Fruit fly (Drosophila melanogaster) whole organism, embryonic: ENCODE results near the gene Srr.
A peak's percentile ranks its signal among the peaks of the same experiment; 100 is the strongest.

Experiments used
- Atf6 ChIP-seq: fragments of 200-800 bp; sonication (Bioruptor generic); IDR thresholded peaks from 2 replicates; pipeline ENCODE4 v1.3.6; 2022; ENCODE audit warnings: missing biosample characterization, missing genetic modification characterization
- B-H1 ChIP-seq: fragments of 200-800 bp; sonication (Bioruptor generic); IDR thresholded peaks from 3 replicates; pipeline ENCODE4 v1.3.6; 2022; ENCODE audit warnings: missing biosample characterization, missing genetic modification characterization
- CG1024 ChIP-seq: fragments of 200-800 bp; sonication (Bioruptor generic); IDR thresholded peaks from 2 replicates; pipeline ENCODE4 v1.3.6; 2022; ENCODE audit warnings: missing biosample characterization, missing genetic modification characterization
- CG11085 ChIP-seq: fragments of 200-800 bp; sonication (Bioruptor generic); IDR thresholded peaks from 2 replicates; pipeline ENCODE4 v1.3.6; 2022; ENCODE audit warnings: missing biosample characterization, missing genetic modification characterization
- CG11247 ChIP-seq: fragments of 200-800 bp; sonication (Bioruptor generic); IDR thresholded peaks from 2 replicates; pipeline ENCODE4 v1.3.6; 2022; ENCODE audit warnings: missing biosample characterization, missing genetic modification characterization
- CG12071 ChIP-seq: fragments of 200-800 bp; sonication (Bioruptor generic); optimal IDR thresholded peaks from 3 replicates; lab custom pipeline; 2018; ENCODE audit warnings: missing biosample characterization, mild to moderate bottlenecking, missing genetic modification characterization
- CG13775 ChIP-seq: fragments of 200-800 bp; sonication (Bioruptor generic); optimal IDR thresholded peaks from 3 replicates; lab custom pipeline; 2017; ENCODE audit warnings: missing biosample characterization, mild to moderate bottlenecking, missing genetic modification characterization
- CG14710 ChIP-seq: fragments of 200-800 bp; sonication (Bioruptor generic); optimal IDR thresholded peaks from 3 replicates; lab custom pipeline; 2019; ENCODE audit warnings: missing biosample characterization, mild to moderate bottlenecking, missing genetic modification characterization, moderate library complexity
- CG15479 ChIP-seq: fragments of 200-800 bp; sonication (Bioruptor generic); optimal IDR thresholded peaks from 3 replicates; lab custom pipeline; 2019; ENCODE audit warnings: missing biosample characterization, mild to moderate bottlenecking, missing genetic modification characterization, moderate library complexity
- CG16815 ChIP-seq: fragments of 200-800 bp; sonication (Bioruptor generic); optimal IDR thresholded peaks from 3 replicates; lab custom pipeline; 2017; ENCODE audit warnings: missing biosample characterization, mild to moderate bottlenecking, missing genetic modification characterization
- CG17359 ChIP-seq: fragments of 200-800 bp; sonication (Bioruptor generic); optimal IDR thresholded peaks from 3 replicates; lab custom pipeline; 2018; ENCODE audit warnings: missing biosample characterization, mild to moderate bottlenecking, missing genetic modification characterization, moderate library complexity
- CG1792 ChIP-seq: fragments of 200-800 bp; sonication (Bioruptor generic); optimal IDR thresholded peaks from 2 replicates; lab custom pipeline; 2016; ENCODE audit warnings: missing biosample characterization, missing genetic modification characterization
- CG18476 ChIP-seq: fragments of 200-800 bp; sonication (Bioruptor generic); optimal IDR thresholded peaks from 2 replicates; lab custom pipeline; 2016; ENCODE audit warnings: missing biosample characterization, mild to moderate bottlenecking, missing genetic modification characterization
- CG2712 ChIP-seq: fragments of 200-800 bp; optimal IDR thresholded peaks from 3 replicates; lab custom pipeline; 2019; ENCODE audit warnings: missing biosample characterization, mild to moderate bottlenecking, missing genetic modification characterization, moderate library complexity
- CG2875 ChIP-seq: fragments of 200-800 bp; sonication (Bioruptor generic); optimal IDR thresholded peaks from 2 replicates; lab custom pipeline; 2017; ENCODE audit warnings: missing biosample characterization, mild to moderate bottlenecking, missing genetic modification characterization, missing genetic modification reagents
- CG31224 ChIP-seq: fragments of 200-800 bp; sonication (Bioruptor generic); IDR thresholded peaks from 2 replicates; pipeline ENCODE4 v1.3.6; 2022; ENCODE audit warnings: missing biosample characterization, missing genetic modification characterization
- CG34224 ChIP-seq: fragments of 200-800 bp; sonication (Bioruptor generic); IDR thresholded peaks from 3 replicates; pipeline ENCODE4 v1.3.6; 2022; ENCODE audit warnings: missing biosample characterization, missing genetic modification characterization; ENCODE audit not compliant: partially characterized antibody
- CG4424 ChIP-seq: fragments of 200-800 bp; sonication (Bioruptor generic); optimal IDR thresholded peaks from 3 replicates; lab custom pipeline; 2016; ENCODE audit warnings: missing biosample characterization, missing genetic modification characterization
- CG5245 ChIP-seq: fragments of 200-800 bp; sonication (Bioruptor generic); optimal IDR thresholded peaks from 3 replicates; lab custom pipeline; 2016; ENCODE audit warnings: missing biosample characterization, missing genetic modification characterization
- CG7963 ChIP-seq: fragments of 200-800 bp; sonication (Bioruptor generic); IDR thresholded peaks from 3 replicates; pipeline ENCODE4 v1.3.6; 2022; ENCODE audit warnings: missing biosample characterization, missing genetic modification characterization; ENCODE audit not compliant: partially characterized antibody
- CG8924 ChIP-seq: fragments of 200-800 bp; optimal IDR thresholded peaks from 3 replicates; lab custom pipeline; 2019; ENCODE audit warnings: missing biosample characterization, mild to moderate bottlenecking, missing genetic modification characterization, moderate library complexity
- CG8944 ChIP-seq: fragments of 200-800 bp; sonication (Bioruptor generic); optimal IDR thresholded peaks from 3 replicates; lab custom pipeline; 2016; ENCODE audit warnings: missing biosample characterization, missing genetic modification characterization
- Camta ChIP-seq: fragments of 200-800 bp; sonication (Bioruptor generic); optimal IDR thresholded peaks from 2 replicates; lab custom pipeline; 2016; ENCODE audit warnings: missing biosample characterization, missing genetic modification characterization
- Fer2 ChIP-seq: fragments of 200-800 bp; sonication (Bioruptor generic); optimal IDR thresholded peaks from 2 replicates; lab custom pipeline; 2018; ENCODE audit warnings: missing biosample characterization, mild to moderate bottlenecking, missing genetic modification characterization, moderate library complexity
- HLH4C ChIP-seq: fragments of 200-800 bp; sonication (Bioruptor generic); IDR thresholded peaks from 3 replicates; pipeline ENCODE4 v1.3.6; 2022; ENCODE audit warnings: missing biosample characterization, missing genetic modification characterization; ENCODE audit not compliant: partially characterized antibody
- Kr ChIP-seq: fragments of 200-800 bp; sonication (Bioruptor generic); optimal IDR thresholded peaks from 2 replicates; lab custom pipeline; 2017; ENCODE audit warnings: missing biosample characterization, mild to moderate bottlenecking, missing genetic modification characterization
- Nf-YC ChIP-seq: fragments of 200-800 bp; optimal IDR thresholded peaks from 3 replicates; lab custom pipeline; 2019; ENCODE audit warnings: missing biosample characterization, mild to moderate bottlenecking, missing genetic modification characterization, moderate library complexity
- Poxn ChIP-seq: fragments of 200-800 bp; sonication (Bioruptor generic); IDR thresholded peaks from 2 replicates; pipeline ENCODE4 v1.3.6; 2022; ENCODE audit warnings: missing biosample characterization, missing genetic modification characterization
- al ChIP-seq: fragments of 200-800 bp; sonication (Bioruptor generic); IDR thresholded peaks from 2 replicates; pipeline ENCODE4 v1.3.6; 2022; ENCODE audit warnings: missing biosample characterization, missing genetic modification characterization
- ash1 ChIP-seq: fragments of 200-800 bp; sonication (Bioruptor generic); optimal IDR thresholded peaks from 2 replicates; lab custom pipeline; 2018; ENCODE audit warnings: missing biosample characterization, mild to moderate bottlenecking, missing genetic modification characterization
- caup ChIP-seq: fragments of 200-800 bp; sonication (Bioruptor generic); optimal IDR thresholded peaks from 3 replicates; lab custom pipeline; 2017; ENCODE audit warnings: missing biosample characterization, mild to moderate bottlenecking, missing genetic modification characterization, moderate library complexity; ENCODE audit not compliant: severe bottlenecking
- cg ChIP-seq: fragments of 200-800 bp; sonication (Bioruptor generic); optimal IDR thresholded peaks from 3 replicates; lab custom pipeline; 2019; ENCODE audit warnings: missing biosample characterization, mild to moderate bottlenecking, missing genetic modification characterization, moderate library complexity
- chif ChIP-seq, 2 experiments: fragments of 200-800 bp; sonication (Bioruptor generic); optimal IDR thresholded peaks; 3 replicates each; lab custom pipeline; 2016; ENCODE audit warnings: missing biosample characterization in 2 of 2, missing genetic modification characterization in 2 of 2
- corto ChIP-seq: fragments of 200-800 bp; sonication (Bioruptor generic); optimal IDR thresholded peaks from 2 replicates; lab custom pipeline; 2016; ENCODE audit warnings: missing biosample characterization, mild to moderate bottlenecking, missing genetic modification characterization, moderate library complexity
- disco-r ChIP-seq: fragments of 200-800 bp; sonication (Bioruptor generic); optimal IDR thresholded peaks from 2 replicates; lab custom pipeline; 2016; ENCODE audit warnings: missing biosample characterization, missing genetic modification characterization
- ftz-f1 ChIP-seq: fragments of 200-800 bp; sonication (Bioruptor generic); optimal IDR thresholded peaks from 2 replicates; lab custom pipeline; 2016; ENCODE audit warnings: missing biosample characterization, missing genetic modification characterization
- hb ChIP-seq: fragments of 200-800 bp; sonication (Bioruptor generic); IDR thresholded peaks from 3 replicates; pipeline ENCODE4 v1.3.6; 2022; ENCODE audit warnings: missing biosample characterization, missing genetic modification characterization; ENCODE audit not compliant: partially characterized antibody
- kni ChIP-seq: fragments of 200-800 bp; sonication (Bioruptor generic); optimal IDR thresholded peaks from 3 replicates; lab custom pipeline; 2017; ENCODE audit warnings: mild to moderate bottlenecking, missing biosample characterization, missing genetic modification reagents, missing genetic modification characterization
- lmd ChIP-seq: fragments of 200-800 bp; sonication (Bioruptor generic); IDR thresholded peaks from 2 replicates; pipeline ENCODE4 v1.3.6; 2022; ENCODE audit warnings: missing biosample characterization, missing genetic modification characterization
- maf-S ChIP-seq: fragments of 200-800 bp; sonication (Bioruptor generic); optimal IDR thresholded peaks from 2 replicates; lab custom pipeline; 2016; ENCODE audit warnings: missing biosample characterization, missing genetic modification characterization
- mld ChIP-seq: fragments of 200-800 bp; sonication (Bioruptor generic); IDR thresholded peaks from 3 replicates; pipeline ENCODE4 v1.3.6; 2022; ENCODE audit warnings: missing biosample characterization, missing genetic modification characterization; ENCODE audit not compliant: partially characterized antibody
- otp ChIP-seq: fragments of 200-800 bp; sonication (Bioruptor generic); IDR thresholded peaks from 3 replicates; pipeline ENCODE4, ENCODE4 v1.3.6; 2022; ENCODE audit warnings: missing biosample characterization, missing genetic modification characterization
- pho ChIP-seq: fragments of 200-800 bp; sonication (Bioruptor generic); optimal IDR thresholded peaks from 2 replicates; lab custom pipeline; 2016; ENCODE audit warnings: missing biosample characterization, missing genetic modification characterization
- pros ChIP-seq: fragments of 200-800 bp; sonication (Bioruptor generic); optimal IDR thresholded peaks from 3 replicates; lab custom pipeline; 2019; ENCODE audit warnings: missing biosample characterization, mild to moderate bottlenecking, missing genetic modification characterization, moderate library complexity
- slp2 ChIP-seq: fragments of 200-800 bp; sonication (Bioruptor generic); optimal IDR thresholded peaks from 2 replicates; lab custom pipeline; 2016; ENCODE audit warnings: missing biosample characterization, missing genetic modification characterization
- toy ChIP-seq: fragments of 200-800 bp; sonication (Bioruptor generic); IDR thresholded peaks from 2 replicates; pipeline ENCODE4 v1.3.6; 2022; ENCODE audit warnings: missing biosample characterization, missing genetic modification characterization
- trh ChIP-seq: fragments of 200-800 bp; sonication (Bioruptor generic); optimal IDR thresholded peaks from 2 replicates; lab custom pipeline; 2016; ENCODE audit warnings: missing biosample characterization, missing genetic modification characterization
- ttk ChIP-seq: fragments of 200-800 bp; sonication (Bioruptor generic); IDR thresholded peaks from 2 replicates; pipeline ENCODE4 v2.1.2; 2022; ENCODE audit warnings: missing biosample characterization, missing genetic modification characterization
- twi ChIP-seq: fragments of 200-800 bp; optimal IDR thresholded peaks from 2 replicates; lab custom pipeline; 2019; ENCODE audit warnings: missing biosample characterization, mild to moderate bottlenecking, missing genetic modification characterization, moderate library complexity
- unpg ChIP-seq: fragments of 200-800 bp; sonication (Bioruptor generic); optimal IDR thresholded peaks from 3 replicates; lab custom pipeline; 2018; ENCODE audit warnings: missing biosample characterization, mild to moderate bottlenecking, missing genetic modification characterization, moderate library complexity
- zf30C ChIP-seq: fragments of 200-800 bp; sonication (Bioruptor generic); optimal IDR thresholded peaks from 3 replicates; lab custom pipeline; 2018; ENCODE audit warnings: missing biosample characterization, mild to moderate bottlenecking, missing genetic modification characterization

Gene Srr

dm6 chr3R:9353276-9353652, 11.9 kb upstream of the Srr start (continued):
- TF ChIP-seq CG7963 (GFP tag; lab: Robert Waterston, UW): no peak
- TF ChIP-seq CG1024 (GFP tag; lab: Robert Waterston, UW): no peak
- peak; percentile 70 for TF ChIP-seq twi (tag; lab: Kevin White, UChicago)
- no peak for TF ChIP-seq Kr (GFP tag; lab: Kevin White, UChicago)
- peak; percentile 62 for TF ChIP-seq CG5245 (GFP tag; lab: Kevin White, UChicago)
- no peak for TF ChIP-seq CG15479 (GFP tag; lab: Kevin White, UChicago)
- TF ChIP-seq Fer2 (tag; lab: Kevin White, UChicago): peak; percentile 30
- no peak for TF ChIP-seq ttk (GFP tag; lab: Robert Waterston, UW)
- no peak for TF ChIP-seq disco-r (GFP tag; lab: Kevin White, UChicago)
- peak; percentile 85 for TF ChIP-seq CG18476 (GFP tag; lab: Kevin White, UChicago)
- TF ChIP-seq zf30C: peak; percentile 67
- no peak for TF ChIP-seq cg (GFP tag; lab: Kevin White, UChicago)
- no peak for TF ChIP-seq CG8944 (GFP tag; lab: Kevin White, UChicago)
- TF ChIP-seq CG1792 (GFP tag; lab: Kevin White, UChicago): no peak
- peak; percentile 83 for TF ChIP-seq CG13775 (GFP tag; lab: Kevin White, UChicago)
- TF ChIP-seq Atf6 (GFP tag; lab: Robert Waterston, UW): no peak
- TF ChIP-seq slp2: peak; percentile 0
- TF ChIP-seq mld: no peak
- no peak for TF ChIP-seq HLH4C (GFP tag; lab: Robert Waterston, UW)
- TF ChIP-seq otp (GFP tag; lab: Robert Waterston, UW): no peak
- TF ChIP-seq unpg: peak; percentile 91
- TF ChIP-seq corto (GFP tag; lab: Kevin White, UChicago): peak; percentile 46
- no peak for TF ChIP-seq CG11247
- TF ChIP-seq caup (GFP tag; lab: Kevin White, UChicago): peak; percentile 80
- peak; percentile 36 for TF ChIP-seq trh (GFP tag; lab: Kevin White, UChicago)
- TF ChIP-seq CG11085: no peak
- TF ChIP-seq CG4424 (GFP tag; lab: Kevin White, UChicago): peak; percentile 92
- peak; percentile 91 for TF ChIP-seq CG17359 (tag; lab: Kevin White, UChicago)
- no peak for TF ChIP-seq ash1
- peak; percentile 92 for TF ChIP-seq CG14710
- TF ChIP-seq maf-S (GFP tag; lab: Kevin White, UChicago): peak; percentile 13
- TF ChIP-seq Camta (GFP tag; lab: Kevin White, UChicago): peak; percentile 27
- TF ChIP-seq chif (GFP tag; optimal IDR thresholded peaks at IDR 0.05; lab: Kevin White, UChicago): peak; percentile 32 to 41
- no peak for TF ChIP-seq toy (GFP tag; lab: Robert Waterston, UW)
- TF ChIP-seq CG12071 (GFP tag; lab: Kevin White, UChicago): no peak
- TF ChIP-seq CG2875 (GFP tag; lab: Kevin White, UChicago): peak; percentile 77
- no peak for TF ChIP-seq pros (GFP tag; lab: Kevin White, UChicago)
- TF ChIP-seq lmd (GFP tag; lab: Robert Waterston, UW): no peak
- peak; percentile 94 for TF ChIP-seq CG8924 (tag; lab: Kevin White, UChicago)
- no peak for TF ChIP-seq kni (GFP tag; lab: Kevin White, UChicago)
- peak; percentile 96 for TF ChIP-seq CG2712 (tag; lab: Kevin White, UChicago)
- no peak for TF ChIP-seq B-H1 (GFP tag; lab: Robert Waterston, UW)
- TF ChIP-seq ftz-f1 (GFP tag; lab: Kevin White, UChicago): no peak
- no peak for TF ChIP-seq Poxn (GFP tag; lab: Robert Waterston, UW)
- TF ChIP-seq Nf-YC (tag; lab: Kevin White, UChicago): peak; percentile 78
- TF ChIP-seq hb (GFP tag; lab: Robert Waterston, UW): no peak
- no peak for TF ChIP-seq CG31224 (GFP tag; lab: Robert Waterston, UW)
- TF ChIP-seq pho (GFP tag; lab: Kevin White, UChicago): peak; percentile 37
- TF ChIP-seq CG16815 (GFP tag; lab: Kevin White, UChicago): peak; percentile 60
- TF ChIP-seq CG34224: no peak
- TF ChIP-seq al (GFP tag; lab: Robert Waterston, UW): no peak
